Worm (Caenorhabditis elegans): Measurements from ENCODE around the gene gst-19.

gst-19 gene

DNA sequence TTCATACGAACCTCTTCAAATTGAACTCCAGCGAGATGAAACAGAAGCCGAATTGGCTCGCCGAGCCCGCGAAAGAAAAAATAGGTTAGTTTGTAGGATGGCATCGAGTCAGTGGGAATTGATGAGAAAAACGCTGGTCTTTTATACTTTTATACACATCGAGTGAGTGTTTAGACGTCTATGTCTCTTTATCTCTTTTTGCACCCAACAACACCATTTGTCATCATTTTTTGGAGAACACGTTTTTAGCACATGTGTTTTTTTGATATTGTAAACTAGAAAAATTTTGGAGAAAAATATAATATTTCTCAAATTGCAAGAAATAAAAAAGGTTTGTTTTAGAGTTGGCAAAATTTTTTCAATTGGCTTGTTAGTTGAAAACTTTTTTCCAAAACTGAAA is 2.6 kb downstream of the gst-19 start, which contains the start of gene gst-16:
gst-16 (minus strand) TSS at position 111 of the 400 bp plus-strand sequence.
- TF ChIP-seq pax-1 (tag; optimal IDR thresholded peaks at IDR 0.05) (no peak), hlh-15 (tag; optimal IDR thresholded peaks at IDR 0.05) (no peak), K09A11.1 (tag; optimal IDR thresholded peaks at IDR 0.05; ENCODE audit: insufficient read depth) (no peak), nfya-1 (tag; optimal IDR thresholded peaks at IDR 0.05) (no peak)

DNA sequence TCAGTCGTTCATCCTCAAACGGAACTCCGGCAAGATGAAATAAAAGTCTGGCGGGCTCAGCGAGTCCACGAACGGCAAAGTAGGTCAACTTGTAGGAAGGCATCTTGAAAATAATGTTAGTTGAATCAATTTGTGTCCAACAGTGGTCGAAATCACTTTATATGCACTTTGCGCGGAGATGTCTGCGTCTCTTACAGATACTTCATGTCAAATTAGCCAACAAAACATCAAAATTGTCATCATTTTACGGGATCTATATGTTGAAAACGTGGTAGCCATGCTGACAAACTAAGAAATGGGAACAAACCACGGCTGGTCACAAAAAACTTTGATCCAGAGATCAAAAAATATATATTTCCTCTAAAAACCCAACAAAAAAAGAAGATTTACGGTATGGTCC is 9.1 kb downstream of the gst-19 start, which contains the start of gene gst-12:
gst-12 (minus strand) TSS at position 254 of the 400 bp plus-strand sequence.
- TF ChIP-seq ztf-16 (tag; optimal IDR thresholded peaks at IDR 0.05) (no peak), ref-2 (tag; optimal IDR thresholded peaks at IDR 0.05) (no peak), ceh-14 (tag; optimal IDR thresholded peaks at IDR 0.05) (no peak), pros-1 (tag; optimal IDR thresholded peaks at IDR 0.05) (no peak), rnt-1 (tag; optimal IDR thresholded peaks at IDR 0.05) (no peak), syd-9 (tag; optimal IDR thresholded peaks at IDR 0.05) (no peak), ceh-48 (tag; optimal IDR thresholded peaks at IDR 0.05) (no peak), madf-2 (tag; optimal IDR thresholded peaks at IDR 0.05) (no peak), ceh-24 (tag; optimal IDR thresholded peaks at IDR 0.05) (no peak), hlh-6 (tag; optimal IDR thresholded peaks at IDR 0.05) (no peak), unc-86 (tag; optimal IDR thresholded peaks at IDR 0.05) (no peak), F13H6.1 (tag; optimal IDR thresholded peaks at IDR 0.05) (no peak), ama-1 (optimal IDR thresholded peaks at IDR 0.05) (no peak), elt-4 (tag; optimal IDR thresholded peaks at IDR 0.05) (no peak), ahr-1 (tag; optimal IDR thresholded peaks at IDR 0.05) (no peak), nfya-1 (tag; optimal IDR thresholded peaks at IDR 0.05) (no peak), lim-6 (tag; optimal IDR thresholded peaks at IDR 0.05) (no peak), unc-55 (GFP tag; optimal IDR thresholded peaks at IDR 0.05) (no peak), ceh-19 (GFP tag; optimal IDR thresholded peaks at IDR 0.05) (no peak)

DNA sequence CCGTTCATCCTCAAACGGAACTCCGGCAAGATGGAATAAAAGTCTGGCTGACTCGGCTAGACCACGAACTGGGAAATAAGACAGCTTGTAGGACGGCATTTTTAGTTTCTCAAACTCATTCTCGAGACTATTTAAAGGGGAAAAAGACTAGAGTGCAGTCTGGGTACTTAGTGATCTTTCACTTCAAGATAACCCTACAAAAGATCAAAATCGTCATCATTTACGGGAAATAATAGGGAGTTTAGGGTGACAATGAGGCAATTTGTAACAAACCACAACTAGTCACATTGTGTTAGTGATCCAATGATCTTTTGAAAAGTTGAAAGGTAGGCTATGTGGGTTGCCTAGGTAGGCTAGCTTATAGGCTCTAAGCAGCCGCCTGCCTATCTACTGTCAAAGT is 10.9 kb downstream of the gst-19 start, which contains the start of gene gst-14:
gst-14 (minus strand) TSS at position 101 of the 400 bp plus-strand sequence.
- no peak for TF ChIP-seq fkh-10 (GFP tag; optimal IDR thresholded peaks at IDR 0.05)
- TF ChIP-seq mec-3 (tag; optimal IDR thresholded peaks at IDR 0.05; ENCODE audit: borderline replicate concordance) = no peak
- TF ChIP-seq ceh-34 (tag; optimal IDR thresholded peaks at IDR 0.05) = no peak
- TF ChIP-seq hlh-15 (tag; optimal IDR thresholded peaks at IDR 0.05) = no peak
- TF ChIP-seq T23F11.4 (GFP tag; optimal IDR thresholded peaks at IDR 0.05) = no peak
- TF ChIP-seq madf-2 (tag; optimal IDR thresholded peaks at IDR 0.05) = no peak
- no peak for TF ChIP-seq ceh-31 (tag; optimal IDR thresholded peaks at IDR 0.05)
- no peak for TF ChIP-seq ahr-1 (tag; optimal IDR thresholded peaks at IDR 0.05)

DNA sequence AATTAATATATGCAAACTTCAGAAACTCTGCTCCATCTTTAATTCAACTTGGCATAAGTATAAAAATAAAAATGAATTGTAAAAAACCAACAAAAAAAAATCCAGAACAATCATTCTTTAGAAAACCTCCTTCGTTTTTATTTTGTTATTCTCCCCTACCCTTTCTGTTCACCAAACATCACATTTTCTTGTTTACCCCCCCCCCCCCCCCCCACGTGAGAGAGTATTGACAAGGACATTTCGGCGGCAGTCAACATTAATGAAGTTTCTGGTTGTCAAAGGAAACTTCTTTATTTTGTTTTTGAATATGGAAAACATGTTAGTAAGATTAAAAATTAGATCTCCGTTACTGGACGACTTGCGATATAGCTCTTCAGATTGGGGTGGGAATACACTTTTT is 12.4 kb downstream of the gst-19 start:
- TF ChIP-seq che-1 (tag; optimal IDR thresholded peaks at IDR 0.05) = no peak
- no peak for TF ChIP-seq sdc-2 (tag; optimal IDR thresholded peaks at IDR 0.05)

DNA sequence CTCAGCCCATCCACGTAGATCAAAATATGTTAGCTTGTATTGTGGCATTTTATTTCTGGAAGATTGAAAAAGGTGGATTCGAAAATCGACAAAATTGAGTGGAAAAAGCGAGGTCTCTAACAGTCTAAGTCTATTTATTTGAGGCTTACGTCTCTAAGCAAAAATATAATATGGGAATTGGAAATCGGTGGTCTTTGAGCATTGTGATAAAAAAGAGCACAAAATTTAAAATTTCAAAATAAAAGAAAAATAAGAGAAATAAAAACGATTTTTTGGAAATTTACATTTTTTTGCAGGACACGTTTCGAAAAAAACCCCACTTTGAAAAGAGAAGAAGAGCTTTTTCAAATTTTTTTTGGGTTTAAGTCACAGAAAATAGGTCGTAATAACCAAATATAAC is 13.8 kb downstream of the gst-19 start, which contains the start of gene gst-15:
gst-15 (minus strand) TSS at position 101 of the 400 bp plus-strand sequence.
- TF ChIP-seq ama-1 (optimal IDR thresholded peaks at IDR 0.05) (no peak), ceh-19 (GFP tag; optimal IDR thresholded peaks at IDR 0.05) (no peak), che-1 (tag; optimal IDR thresholded peaks at IDR 0.05) (no peak), hlh-13 (GFP tag; optimal IDR thresholded peaks at IDR 0.05) (no peak), ttx-3 (tag; optimal IDR thresholded peaks at IDR 0.05) (no peak), eyg-1 (tag; optimal IDR thresholded peaks at IDR 0.05) (no peak), ahr-1 (tag; optimal IDR thresholded peaks at IDR 0.05) (no peak), sdc-2 (tag; optimal IDR thresholded peaks at IDR 0.05) (no peak), ets-4 (tag; optimal IDR thresholded peaks at IDR 0.05) (no peak), ceh-2 (tag; optimal IDR thresholded peaks at IDR 0.05) (no peak), sox-2 (GFP tag; IDR thresholded peaks at IDR 0.05) (no peak)

Measured in whole organism, late embryonic.